Worm (Caenorhabditis elegans): ENCODE data around the gene F44G4.1.

The F44G4.1 gene

DNA sequence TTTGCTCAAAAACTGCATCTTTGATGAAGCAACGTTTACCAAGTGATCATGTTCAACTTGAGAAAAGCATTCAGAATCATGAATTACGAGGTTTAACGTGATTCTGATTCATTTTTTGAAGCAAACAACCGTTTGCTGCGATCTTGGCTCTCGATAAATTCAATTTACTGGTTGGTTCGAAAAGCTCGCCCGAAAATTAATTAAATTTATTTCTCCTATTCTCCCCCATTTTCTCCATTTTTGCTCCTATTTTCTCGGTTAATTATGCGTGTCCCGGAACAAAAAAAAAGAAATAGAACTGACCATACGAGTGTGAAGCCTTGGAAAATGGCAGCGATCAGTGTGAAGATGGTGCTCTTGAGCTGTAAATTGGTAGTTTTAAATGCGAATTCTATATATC, 37.5 kb upstream of the F44G4.1 start:
- TF ChIP-seq ces-1 (GFP tag; optimal IDR thresholded peaks at IDR 0.05) (peak; percentile 94), ceh-83 (GFP tag; optimal IDR thresholded peaks at IDR 0.05) (no peak), pha-4 (tag; optimal IDR thresholded peaks at IDR 0.05) (no peak), ceh-39 (tag; optimal IDR thresholded peaks at IDR 0.05) (no peak), blmp-1 (tag; optimal IDR thresholded peaks at IDR 0.05) (no peak), nhr-2 (tag; optimal IDR thresholded peaks at IDR 0.05) (no peak), bed-3 (GFP tag; optimal IDR thresholded peaks at IDR 0.05) (no peak)

DNA sequence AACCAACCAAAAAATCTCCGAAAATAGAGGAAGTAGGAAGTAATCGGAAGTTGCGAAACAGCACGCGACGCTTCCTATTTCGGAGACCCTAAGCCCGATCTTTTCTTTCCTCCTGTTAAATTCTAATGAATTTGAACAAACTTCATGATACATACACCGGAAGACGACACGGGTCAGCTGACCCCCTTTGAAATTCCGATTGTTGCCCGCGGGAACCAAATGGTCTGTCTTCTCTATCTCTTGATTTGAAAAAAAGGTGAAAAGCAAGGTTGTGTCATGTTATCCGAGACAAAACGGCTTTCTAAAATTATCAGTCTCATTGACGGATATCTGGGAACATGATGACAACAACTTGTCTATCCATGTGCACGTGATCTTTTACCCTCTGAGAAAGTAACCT, 35.4 kb upstream of the F44G4.1 start:
- TF ChIP-seq hlh-1 (tag; optimal IDR thresholded peaks at IDR 0.05) (peak; percentile 51), ceh-43 (GFP tag; optimal IDR thresholded peaks at IDR 0.05) (no peak), unc-62 (GFP tag; optimal IDR thresholded peaks at IDR 0.05) (peak; percentile 21), ham-2 (GFP tag; optimal IDR thresholded peaks at IDR 0.05) (no peak), mep-1 (tag; optimal IDR thresholded peaks at IDR 0.05) (no peak), nhr-237 (tag; optimal IDR thresholded peaks at IDR 0.05) (no peak), pha-4 (tag; optimal IDR thresholded peaks at IDR 0.05) (no peak), drap-1 (GFP tag; optimal IDR thresholded peaks at IDR 0.05) (no peak), ces-1 (GFP tag; optimal IDR thresholded peaks at IDR 0.05) (no peak), lsy-2 (tag; optimal IDR thresholded peaks at IDR 0.05) (no peak), ztf-11 (tag; optimal IDR thresholded peaks at IDR 0.05) (no peak), cnd-1 (tag; optimal IDR thresholded peaks at IDR 0.05) (no peak), unc-120 (tag; optimal IDR thresholded peaks at IDR 0.05; ENCODE audit: poor library complexity, severe bottlenecking) (peak; percentile 32), lin-32 (GFP tag; optimal IDR thresholded peaks at IDR 0.05) (no peak)

ce11 chrII:8960414-8960813, 34.0 kb upstream of the F44G4.1 start, which contains the start of gene cal-2:
Gene cal-2, plus strand, starts transcription at chrII:8960714.
- TF ChIP-seq blmp-1 (tag; optimal IDR thresholded peaks at IDR 0.05) = no peak
- no peak for TF ChIP-seq unc-62 (GFP tag; optimal IDR thresholded peaks at IDR 0.05)
- no peak for TF ChIP-seq nhr-28 (tag; optimal IDR thresholded peaks at IDR 0.05)
- TF ChIP-seq M03D4.4 (tag; optimal IDR thresholded peaks at IDR 0.05) = no peak
- TF ChIP-seq drap-1 (GFP tag; optimal IDR thresholded peaks at IDR 0.05) = no peak
- TF ChIP-seq sem-2 (GFP tag; optimal IDR thresholded peaks at IDR 0.05) = no peak
- TF ChIP-seq unc-120 (tag; optimal IDR thresholded peaks at IDR 0.05; ENCODE audit: poor library complexity, severe bottlenecking) = no peak
- TF ChIP-seq ceh-43 (GFP tag; optimal IDR thresholded peaks at IDR 0.05) = no peak
- no peak for TF ChIP-seq ceh-83 (GFP tag; optimal IDR thresholded peaks at IDR 0.05)
- TF ChIP-seq sptf-1 (tag; optimal IDR thresholded peaks at IDR 0.05) = no peak

ce11 chrII:8961450-8961849, 33.0 kb upstream of the F44G4.1 start:
- no peak for TF ChIP-seq sem-2 (GFP tag; optimal IDR thresholded peaks at IDR 0.05)
- TF ChIP-seq nhr-76 (tag; optimal IDR thresholded peaks at IDR 0.05) = no peak
- peak; percentile 87 for TF ChIP-seq unc-62 (GFP tag; optimal IDR thresholded peaks at IDR 0.05)

ce11 chrII:8962206-8962605, 32.2 kb upstream of the F44G4.1 start:
- TF ChIP-seq ceh-43 (GFP tag; optimal IDR thresholded peaks at IDR 0.05) (no peak), unc-120 (tag; optimal IDR thresholded peaks at IDR 0.05; ENCODE audit: poor library complexity, severe bottlenecking) (peak; percentile 29), hlh-1 (tag; optimal IDR thresholded peaks at IDR 0.05) (peak; percentile 53)

- no peak for TF ChIP-seq tbx-8 (GFP tag; optimal IDR thresholded peaks at IDR 0.05)
- TF ChIP-seq blmp-1 (tag; optimal IDR thresholded peaks at IDR 0.05) = no peak
- no peak for TF ChIP-seq sem-2 (GFP tag; optimal IDR thresholded peaks at IDR 0.05)
- no peak for TF ChIP-seq nhr-2 (tag; optimal IDR thresholded peaks at IDR 0.05)
These were observed 30.4 kb upstream of the F44G4.1 start, which contains the start of gene sftd-3 for ce11 chrII:8964049-8964448. Gene sftd-3, minus strand, starts transcription at chrII:8964149.

- no peak for TF ChIP-seq drap-1 (GFP tag; optimal IDR thresholded peaks at IDR 0.05)
- peak; percentile 72 for TF ChIP-seq mep-1 (tag; optimal IDR thresholded peaks at IDR 0.05)
- no peak for TF ChIP-seq ceh-39 (tag; optimal IDR thresholded peaks at IDR 0.05)
- peak; percentile 11 for TF ChIP-seq nhr-237 (tag; optimal IDR thresholded peaks at IDR 0.05)
- peak; percentile 5 for TF ChIP-seq ces-1 (GFP tag; optimal IDR thresholded peaks at IDR 0.05)
- TF ChIP-seq hlh-1 (tag; optimal IDR thresholded peaks at IDR 0.05) = peak; percentile 54
- no peak for TF ChIP-seq ceh-83 (GFP tag; optimal IDR thresholded peaks at IDR 0.05)
- TF ChIP-seq M03D4.4 (tag; optimal IDR thresholded peaks at IDR 0.05) = no peak
These were observed 29.6 kb upstream of the F44G4.1 start, which contains the start of the genes ndub-3 and C18E9.2 for ce11 chrII:8964835-8965234. Gene ndub-3, minus strand, starts transcription at chrII:8964890. Gene C18E9.2, plus strand, starts transcription at chrII:8965006.

All from whole organism, mixed stage, embryonic.